Worm (Caenorhabditis elegans) whole organism, late embryonic: ENCODE data around the gene col-75.

Experiments
- C08G9.2 ChIP-seq: sonication (generic microtip); optimal IDR thresholded peaks from 2 replicates; lab custom pipeline; 2016; ENCODE audit warnings: mild to moderate bottlenecking, missing genetic modification characterization, moderate library complexity, missing compliant biosample characterization
- C38D4.7 ChIP-seq: fragments of 200-800 bp; sonication (Bioruptor generic); optimal IDR thresholded peaks from 2 replicates; lab custom pipeline; 2018; ENCODE audit warnings: mild to moderate bottlenecking, missing genetic modification characterization, moderate library complexity, missing compliant biosample characterization
- F13H6.1 ChIP-seq: sonication (generic microtip); optimal IDR thresholded peaks from 2 replicates; lab custom pipeline; 2016; ENCODE audit warnings: missing genetic modification characterization, missing compliant biosample characterization
- K02D7.2 ChIP-seq: sonication (generic microtip); optimal IDR thresholded peaks from 2 replicates; lab custom pipeline; 2017; ENCODE audit warnings: mild to moderate bottlenecking, missing genetic modification characterization, missing compliant biosample characterization
- ahr-1 ChIP-seq: sonication (generic microtip); optimal IDR thresholded peaks from 2 replicates; lab custom pipeline; 2016; ENCODE audit warnings: missing genetic modification characterization, missing compliant biosample characterization
- ama-1 ChIP-seq: fragments of 150-350 bp; optimal IDR thresholded peaks from 2 replicates; lab custom pipeline; 2014
- ceh-14 ChIP-seq: sonication (generic microtip); optimal IDR thresholded peaks from 2 replicates; lab custom pipeline; 2016; ENCODE audit warnings: missing genotype, missing genetic modification characterization, missing compliant biosample characterization
- ceh-18 ChIP-seq: sonication (generic microtip); optimal IDR thresholded peaks from 2 replicates; lab custom pipeline; 2016; ENCODE audit warnings: missing genetic modification characterization, missing compliant biosample characterization
- ceh-19 ChIP-seq: fragments of 200-800 bp; sonication (Bioruptor generic); optimal IDR thresholded peaks from 2 replicates; lab custom pipeline; 2018; ENCODE audit warnings: mild to moderate bottlenecking, missing genetic modification characterization, missing compliant biosample characterization
- ceh-31 ChIP-seq: sonication (generic microtip); optimal IDR thresholded peaks from 2 replicates; lab custom pipeline; 2016; ENCODE audit warnings: missing genetic modification characterization, missing compliant biosample characterization
- ceh-34 ChIP-seq: sonication (generic microtip); optimal IDR thresholded peaks from 2 replicates; lab custom pipeline; 2016; ENCODE audit warnings: mild to moderate bottlenecking, missing genetic modification characterization, missing compliant biosample characterization
- ceh-45 ChIP-seq: fragments of 200-800 bp; sonication (Bioruptor generic); IDR thresholded peaks from 2 replicates; pipeline ENCODE4 v1.3.6; 2022; ENCODE audit warnings: missing genetic modification reagents, missing genetic modification characterization, missing compliant biosample characterization
- ceh-48 ChIP-seq: sonication (generic microtip); optimal IDR thresholded peaks from 2 replicates; lab custom pipeline; 2016; ENCODE audit warnings: missing genetic modification characterization, inconsistent platforms, missing compliant biosample characterization
- che-1 ChIP-seq: sonication (generic microtip); optimal IDR thresholded peaks from 2 replicates; lab custom pipeline; 2016; ENCODE audit warnings: mild to moderate bottlenecking, missing genetic modification characterization, missing compliant biosample characterization
- dmd-4 ChIP-seq: sonication (generic microtip); optimal IDR thresholded peaks from 2 replicates; lab custom pipeline; 2016; ENCODE audit warnings: borderline replicate concordance, missing genetic modification characterization, missing compliant biosample characterization
- elt-2 ChIP-seq: sonication (generic microtip); optimal IDR thresholded peaks from 2 replicates; lab custom pipeline; 2016; ENCODE audit warnings: missing genetic modification reagents, missing genetic modification characterization, missing compliant biosample characterization
- elt-4 ChIP-seq: sonication (generic microtip); optimal IDR thresholded peaks from 2 replicates; lab custom pipeline; 2016; ENCODE audit warnings: missing genetic modification characterization, missing compliant biosample characterization
- ets-4 ChIP-seq: sonication (generic microtip); optimal IDR thresholded peaks from 2 replicates; lab custom pipeline; 2016; ENCODE audit warnings: missing genetic modification characterization, missing compliant biosample characterization
- eyg-1 ChIP-seq: sonication (generic microtip); optimal IDR thresholded peaks from 2 replicates; lab custom pipeline; 2016; ENCODE audit warnings: missing genotype, missing genetic modification characterization, missing compliant biosample characterization
- fax-1 ChIP-seq: sonication (generic microtip); optimal IDR thresholded peaks from 2 replicates; lab custom pipeline; 2016; ENCODE audit warnings: missing genotype, missing genetic modification characterization, missing compliant biosample characterization
- fkh-6 ChIP-seq: sonication (generic microtip); optimal IDR thresholded peaks from 2 replicates; lab custom pipeline; 2016; ENCODE audit warnings: missing genetic modification characterization, missing compliant biosample characterization
- gmeb-2 ChIP-seq: sonication (generic microtip); optimal IDR thresholded peaks from 2 replicates; lab custom pipeline; 2016; ENCODE audit warnings: missing genetic modification characterization, inconsistent platforms, missing compliant biosample characterization
- hlh-15 ChIP-seq: sonication (generic microtip); optimal IDR thresholded peaks from 2 replicates; lab custom pipeline; 2016; ENCODE audit warnings: missing genetic modification characterization, missing compliant biosample characterization
- hlh-30 ChIP-seq: sonication (generic microtip); optimal IDR thresholded peaks from 2 replicates; lab custom pipeline; 2017; ENCODE audit warnings: antibody characterized with exemption, missing genetic modification characterization, missing compliant biosample characterization; ENCODE audit not compliant: insufficient read depth
- hlh-6 ChIP-seq: sonication (generic microtip); optimal IDR thresholded peaks from 2 replicates; lab custom pipeline; 2016; ENCODE audit warnings: missing genotype, missing genetic modification characterization, missing compliant biosample characterization
- hlh-8 ChIP-seq: sonication (generic microtip); optimal IDR thresholded peaks from 2 replicates; lab custom pipeline; 2016; ENCODE audit warnings: missing genotype, missing genetic modification characterization, missing compliant biosample characterization
- lim-6 ChIP-seq: sonication (generic microtip); optimal IDR thresholded peaks from 2 replicates; lab custom pipeline; 2016; ENCODE audit warnings: missing genetic modification characterization, missing compliant biosample characterization
- lin-11 ChIP-seq: fragments of 200-800 bp; sonication (Bioruptor generic); optimal IDR thresholded peaks from 2 replicates; lab custom pipeline; 2018; ENCODE audit warnings: mild to moderate bottlenecking, missing genetic modification characterization, missing compliant biosample characterization
- mec-3 ChIP-seq: sonication (generic microtip); optimal IDR thresholded peaks from 2 replicates; lab custom pipeline; 2016; ENCODE audit warnings: borderline replicate concordance, missing genetic modification characterization, missing compliant biosample characterization
- nfya-1 ChIP-seq: sonication (generic microtip); optimal IDR thresholded peaks from 2 replicates; lab custom pipeline; 2017; ENCODE audit warnings: missing genetic modification characterization, mild to moderate bottlenecking, missing compliant biosample characterization, antibody characterized with exemption, moderate library complexity
- nhr-11 ChIP-seq: fragments of 150-350 bp; optimal IDR thresholded peaks from 2 replicates; lab custom pipeline; 2014; ENCODE audit warnings: missing biosample characterization, missing genetic modification characterization
- nhr-232 ChIP-seq: sonication (generic microtip); optimal IDR thresholded peaks from 2 replicates; lab custom pipeline; 2016; ENCODE audit warnings: missing genetic modification characterization, missing compliant biosample characterization
- npax-4 ChIP-seq: sonication (generic microtip); optimal IDR thresholded peaks from 2 replicates; lab custom pipeline; 2016; ENCODE audit warnings: missing genetic modification characterization, missing compliant biosample characterization
- pag-3 ChIP-seq: sonication (generic microtip); optimal IDR thresholded peaks from 2 replicates; lab custom pipeline; 2016; ENCODE audit warnings: missing compliant biosample characterization, missing genetic modification characterization, borderline replicate concordance
- pros-1 ChIP-seq: fragments of 150-350 bp; optimal IDR thresholded peaks from 2 replicates; lab custom pipeline; 2014; ENCODE audit warnings: missing biosample characterization, missing genetic modification reagents, missing genetic modification characterization
- ref-2 ChIP-seq: sonication (generic microtip); optimal IDR thresholded peaks from 2 replicates; lab custom pipeline; 2016; ENCODE audit warnings: missing genetic modification characterization, missing compliant biosample characterization
- rnt-1 ChIP-seq: sonication (generic microtip); optimal IDR thresholded peaks from 2 replicates; lab custom pipeline; 2016; ENCODE audit warnings: missing genetic modification characterization, missing compliant biosample characterization
- tbx-2 ChIP-seq: sonication (generic microtip); optimal IDR thresholded peaks from 2 replicates; lab custom pipeline; 2016; ENCODE audit warnings: missing genetic modification characterization, missing compliant biosample characterization
- tbx-7 ChIP-seq: sonication (generic microtip); optimal IDR thresholded peaks from 2 replicates; lab custom pipeline; 2016; ENCODE audit warnings: missing genotype, missing genetic modification characterization, missing compliant biosample characterization
- ttx-3 ChIP-seq: sonication (generic microtip); optimal IDR thresholded peaks from 2 replicates; lab custom pipeline; 2016; ENCODE audit warnings: missing genetic modification reagents, missing genetic modification characterization, missing compliant biosample characterization
- unc-86 ChIP-seq: sonication (generic microtip); optimal IDR thresholded peaks from 2 replicates; lab custom pipeline; 2016; ENCODE audit warnings: missing genetic modification characterization, missing compliant biosample characterization
- zip-5 ChIP-seq: sonication (generic microtip); optimal IDR thresholded peaks from 2 replicates; lab custom pipeline; 2016; ENCODE audit warnings: missing genetic modification characterization, missing compliant biosample characterization
- ztf-16 ChIP-seq: sonication (generic microtip); optimal IDR thresholded peaks from 2 replicates; lab custom pipeline; 2017; ENCODE audit warnings: missing genetic modification characterization, missing compliant biosample characterization

Gene col-75

DNA sequence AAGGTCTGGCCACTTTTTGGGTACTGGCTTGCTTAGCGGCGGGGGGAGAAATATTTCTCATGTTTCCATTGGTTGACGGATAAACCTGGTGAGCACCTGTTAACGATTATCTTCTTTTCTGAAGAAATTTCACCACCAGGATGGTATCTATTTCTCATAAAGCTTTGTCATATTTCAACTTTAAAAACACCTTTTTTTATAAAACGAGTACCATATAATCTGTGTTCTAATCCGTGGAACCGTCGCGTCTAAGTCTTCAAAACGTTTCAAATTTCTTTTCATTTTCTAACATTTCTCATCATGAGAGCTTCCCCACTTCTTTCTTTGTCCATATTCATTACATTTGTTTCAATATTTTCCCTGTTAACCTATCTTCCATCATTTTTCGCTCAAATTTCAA, at the start of gene col-75:
TSS of gene col-75 (plus strand) at position 301 of the 400 bp plus-strand sequence.
- no peak for TF ChIP-seq C38D4.7 (GFP tag; lab: Kevin White, UChicago)

DNA sequence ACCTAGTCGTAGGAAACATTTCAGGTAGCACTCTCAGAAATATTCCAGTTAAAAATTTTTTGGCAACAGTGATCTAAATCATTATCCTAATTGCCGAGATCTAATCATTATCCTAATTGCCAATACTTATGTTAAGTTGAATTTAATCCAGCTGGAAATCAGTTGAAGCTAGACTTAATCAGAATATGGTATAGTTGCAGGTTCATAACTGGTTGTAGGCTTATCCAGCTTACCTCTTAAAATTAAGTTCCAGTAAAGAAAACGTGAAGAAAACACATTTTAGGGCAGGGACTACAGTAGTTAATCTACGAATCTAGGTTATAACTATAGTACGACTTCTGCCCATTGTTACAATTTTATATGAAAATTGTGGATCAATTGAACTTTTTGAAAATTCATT, 49.4 kb upstream of the col-75 start:
- TF ChIP-seq tbx-2 (tag; lab: Kevin White, UChicago) (no peak), hlh-6 (tag; lab: Kevin White, UChicago) (no peak), che-1 (tag; lab: Kevin White, UChicago) (no peak), nhr-232 (tag; lab: Kevin White, UChicago) (no peak)

DNA sequence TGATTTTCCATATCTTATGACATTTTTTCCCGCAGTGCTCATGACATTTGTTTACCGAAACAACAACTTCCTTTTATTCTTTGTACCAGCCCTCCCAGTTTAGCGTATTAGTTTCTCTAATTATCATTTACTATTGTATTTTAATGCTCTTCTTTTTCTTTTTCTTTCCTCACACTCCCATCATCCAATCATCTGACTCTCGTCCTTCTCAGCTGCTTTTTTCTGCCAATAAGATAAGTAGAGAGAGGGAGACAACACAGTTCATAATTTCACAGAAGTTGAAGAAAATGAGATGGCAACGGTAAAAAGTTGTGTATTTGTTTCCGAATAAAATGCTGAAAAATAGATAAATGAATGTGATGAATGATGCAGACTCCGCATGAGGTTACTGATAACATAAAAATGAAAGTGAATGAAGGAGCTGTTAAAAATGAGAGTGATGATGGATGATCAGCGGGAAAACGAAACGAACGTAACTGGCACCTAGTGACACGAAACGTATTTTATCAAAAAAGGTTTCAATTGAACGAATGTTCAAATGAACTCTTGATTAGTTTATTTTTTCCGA, 48.6 kb upstream of the col-75 start:
- TF ChIP-seq mec-3 (tag; lab: Kevin White, UChicago) (no peak), zip-5 (tag; lab: Kevin White, UChicago) (no peak), fkh-6 (tag; lab: Kevin White, UChicago) (no peak), ttx-3 (no peak), ets-4 (no peak), nfya-1 (tag; lab: Kevin White, UChicago) (no peak), pros-1 (tag; lab: Kevin White, UChicago) (no peak), ceh-45 (GFP tag; lab: Robert Waterston, UW) (no peak), ceh-14 (tag; lab: Kevin White, UChicago) (no peak), npax-4 (no peak), pag-3 (no peak), F13H6.1 (tag; lab: Kevin White, UChicago) (no peak)

DNA sequence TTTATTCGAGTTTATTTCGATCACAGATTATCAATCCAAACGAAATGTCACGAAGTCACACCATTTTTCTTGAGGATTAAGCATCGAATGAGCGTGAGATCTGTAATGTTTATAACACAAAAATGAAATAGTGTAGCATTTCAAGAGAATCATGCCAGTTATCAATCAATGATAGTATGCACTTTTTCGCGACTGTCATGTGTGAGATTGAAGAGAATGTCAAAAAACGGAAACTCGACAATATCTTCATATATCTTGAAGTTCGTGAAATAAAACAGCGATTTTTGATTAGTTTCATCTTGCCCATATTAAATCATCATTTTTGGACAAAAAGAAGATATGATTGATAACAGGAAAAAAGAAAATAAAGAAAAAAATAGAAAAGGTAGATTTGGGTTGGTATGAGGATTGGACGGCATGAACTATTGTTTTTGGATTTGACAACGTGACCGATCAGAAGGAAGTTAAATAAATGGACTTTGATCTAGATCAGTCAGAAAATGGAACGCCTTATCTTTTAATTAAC, 47.0 kb upstream of the col-75 start:
- no peak for TF ChIP-seq hlh-30 (tag; lab: Kevin White, UChicago)
- TF ChIP-seq lim-6 = no peak
- TF ChIP-seq hlh-8 = no peak

DNA sequence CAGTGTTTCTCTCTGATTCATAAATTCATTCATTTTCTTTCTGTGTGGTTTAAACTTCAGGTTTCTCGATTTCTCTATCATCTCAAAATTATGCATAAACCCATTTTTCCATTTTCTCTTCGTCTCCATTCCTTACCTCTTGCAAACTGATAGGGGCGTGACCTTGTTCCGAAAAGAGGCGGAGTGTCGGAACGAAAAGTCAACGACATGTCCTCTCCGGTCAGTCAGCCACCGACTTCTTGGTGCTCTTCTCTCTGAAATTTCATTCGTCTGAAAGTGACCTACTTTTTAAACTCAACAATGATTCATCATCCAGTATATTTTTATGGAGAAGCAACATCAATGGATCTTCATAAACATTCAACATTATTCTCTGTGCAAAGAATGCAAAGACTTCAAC, 45.2 kb upstream of the col-75 start, which contains the start of gene F58F12.12:
TSS of gene F58F12.12 (plus strand) at position 301 of the 400 bp plus-strand sequence.
- TF ChIP-seq lim-6 = no peak
- TF ChIP-seq nfya-1 (tag; lab: Kevin White, UChicago) = no peak
- TF ChIP-seq ceh-31 (tag; lab: Kevin White, UChicago) = no peak
- TF ChIP-seq gmeb-2 = no peak
- TF ChIP-seq rnt-1 (tag; lab: Kevin White, UChicago) = no peak
- no peak for TF ChIP-seq pag-3
- no peak for TF ChIP-seq hlh-6 (tag; lab: Kevin White, UChicago)
- no peak for TF ChIP-seq lin-11 (tag; lab: Kevin White, UChicago)
- TF ChIP-seq che-1 (tag; lab: Kevin White, UChicago) = no peak
- TF ChIP-seq ceh-48 (tag; lab: Kevin White, UChicago) = no peak
- no peak for TF ChIP-seq ttx-3
- TF ChIP-seq ceh-19 (GFP tag; lab: Kevin White, UChicago) = no peak
- no peak for TF ChIP-seq K02D7.2
- TF ChIP-seq ahr-1 = no peak
- no peak for TF ChIP-seq eyg-1
- no peak for TF ChIP-seq elt-4 (tag; lab: Kevin White, UChicago)

DNA sequence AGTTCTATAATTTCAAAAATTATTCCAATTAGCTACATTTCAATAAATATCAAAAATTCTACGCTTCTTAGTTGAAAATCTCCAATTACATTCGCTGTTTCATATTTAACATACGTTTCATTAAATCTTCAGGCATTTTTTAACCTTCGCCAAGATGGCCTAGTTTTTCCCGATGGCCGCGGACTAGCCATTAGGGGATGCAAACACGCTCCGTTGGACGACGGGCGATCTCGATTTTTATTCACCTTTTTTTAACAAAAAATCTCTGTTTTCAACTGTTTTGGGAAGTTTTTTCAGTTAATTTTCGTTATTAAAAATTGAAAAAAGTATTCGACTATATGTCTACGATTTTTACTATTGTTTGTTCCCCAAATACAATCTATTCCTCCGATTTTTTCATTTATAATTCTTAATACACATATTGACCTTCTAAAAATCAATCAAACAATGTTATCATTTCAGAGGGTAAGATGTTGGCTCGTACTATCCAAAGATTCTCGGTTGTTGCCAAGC, 42.9 kb upstream of the col-75 start, which contains the start of gene F58F12.1:
TSS of gene F58F12.1 (plus strand) at position 463 of the 513 bp plus-strand sequence.
- peak; percentile 61 for TF ChIP-seq ceh-14 (tag; lab: Kevin White, UChicago)
- TF ChIP-seq dmd-4 (tag; lab: Kevin White, UChicago) = peak; percentile 28
- peak; percentile 31 for TF ChIP-seq ceh-34
- no peak for TF ChIP-seq ztf-16 (tag; lab: Kevin White, UChicago)
- peak; percentile 19 for TF ChIP-seq ceh-18
- TF ChIP-seq ref-2 (tag; lab: Kevin White, UChicago) = peak; percentile 56
- TF ChIP-seq unc-86 = peak; percentile 14
- no peak for TF ChIP-seq hlh-15 (tag; lab: Kevin White, UChicago)
- peak; percentile 83 for TF ChIP-seq C08G9.2 (tag; lab: Kevin White, UChicago)
- TF ChIP-seq F13H6.1 (tag; lab: Kevin White, UChicago) = peak; percentile 38
- TF ChIP-seq hlh-8 = peak; percentile 71
- TF ChIP-seq elt-2 (tag; lab: Kevin White, UChicago) = peak; percentile 48
- TF ChIP-seq ahr-1 = no peak
- peak; percentile 59 for TF ChIP-seq fax-1 (tag; lab: Kevin White, UChicago)
- TF ChIP-seq ceh-31 (tag; lab: Kevin White, UChicago) = peak; percentile 93
- peak; percentile 74 for TF ChIP-seq tbx-7 (tag; lab: Kevin White, UChicago)
- TF ChIP-seq ama-1 (lab: Kevin White, UChicago) = no peak
- no peak for TF ChIP-seq nhr-11
- peak; percentile 44 for TF ChIP-seq zip-5 (tag; lab: Kevin White, UChicago)
